Worm (Caenorhabditis elegans) whole organism, L4 larva: Measurements from ENCODE around the gene clec-68.
"Not testable (repeated sequence)": the region's sequence is repeated elsewhere in the genome, so short reads cannot be mapped to it uniquely, and the experiment has no call there.

Source experiments
- F37D6.2 ChIP-seq: sonication (generic microtip); optimal IDR thresholded peaks from 2 replicates; lab custom pipeline; 2016; ENCODE audit warnings: mild to moderate bottlenecking, missing genetic modification characterization, missing compliant biosample characterization
- F49E8.2 ChIP-seq: sonication (generic microtip); optimal IDR thresholded peaks from 2 replicates; lab custom pipeline; 2016; ENCODE audit warnings: missing compliant biosample characterization, mild to moderate bottlenecking, missing genetic modification characterization, borderline replicate concordance
- T20F7.1 ChIP-seq: fragments of 200-800 bp; sonication (Bioruptor generic); optimal IDR thresholded peaks from 2 replicates; lab custom pipeline; 2018; ENCODE audit warnings: mild to moderate bottlenecking, missing genetic modification characterization, missing compliant biosample characterization
- T26A8.4 ChIP-seq: fragments of 200-800 bp; sonication (Bioruptor generic); IDR thresholded peaks from 2 replicates; pipeline ENCODE4 v1.3.6; 2022; ENCODE audit warnings: missing genetic modification characterization, missing compliant biosample characterization
- Y48G9A.11 ChIP-seq: fragments of 200-800 bp; sonication (Bioruptor generic); IDR thresholded peaks from 2 replicates; pipeline ENCODE4 v1.3.6; 2022; ENCODE audit warnings: missing genetic modification reagents, missing genetic modification characterization, missing compliant biosample characterization
- ZK337.2 ChIP-seq: fragments of 200-800 bp; sonication (Bioruptor generic); IDR thresholded peaks from 2 replicates; pipeline ENCODE4 v1.3.6; 2022; ENCODE audit warnings: missing genetic modification reagents, missing genetic modification characterization, missing compliant biosample characterization
- arid-1 ChIP-seq: fragments of 200-800 bp; sonication (Bioruptor generic); conservative IDR thresholded peaks from 2 replicates; pipeline ENCODE4 v1.3.6; 2022; ENCODE audit warnings: missing genetic modification reagents, missing genetic modification characterization, missing compliant biosample characterization
- attf-4 ChIP-seq: sonication (generic microtip); optimal IDR thresholded peaks from 3 replicates; lab custom pipeline; 2017; ENCODE audit warnings: missing biosample characterization, missing genetic modification characterization
- ceh-20 ChIP-seq: fragments of 200-800 bp; sonication (Bioruptor generic); IDR thresholded peaks from 2 replicates; pipeline ENCODE4 v1.3.6; 2022; ENCODE audit warnings: missing genetic modification reagents, missing genetic modification characterization, missing compliant biosample characterization
- ceh-28 ChIP-seq: fragments of 150-350 bp; optimal IDR thresholded peaks from 2 replicates; lab custom pipeline; 2014; ENCODE audit warnings: missing biosample characterization, missing genetic modification reagents, missing genetic modification characterization
- ceh-82 ChIP-seq: sonication (generic microtip); optimal IDR thresholded peaks from 2 replicates; lab custom pipeline; 2017; ENCODE audit warnings: missing biosample characterization, missing genetic modification characterization
- daf-12 ChIP-seq: fragments of 150-350 bp; optimal IDR thresholded peaks from 2 replicates; lab custom pipeline; 2014; ENCODE audit warnings: missing biosample characterization, missing genetic modification reagents, missing genetic modification characterization
- daf-8 ChIP-seq: fragments of 200-800 bp; sonication (Bioruptor generic); IDR thresholded peaks from 2 replicates; pipeline ENCODE4 v1.3.6; 2022; ENCODE audit warnings: missing genetic modification characterization, missing compliant biosample characterization
- dmd-8 ChIP-seq: fragments of 200-800 bp; sonication (Bioruptor generic); IDR thresholded peaks from 2 replicates; pipeline ENCODE4 v1.3.6; 2022; ENCODE audit warnings: missing genetic modification characterization, missing compliant biosample characterization
- dpl-1 ChIP-seq: fragments of 150-350 bp; optimal IDR thresholded peaks from 2 replicates; lab custom pipeline; 2014; ENCODE audit warnings: missing biosample characterization, missing genetic modification reagents, missing genetic modification characterization
- dve-1 ChIP-seq: sonication (generic microtip); optimal IDR thresholded peaks from 2 replicates; lab custom pipeline; 2017; ENCODE audit warnings: antibody characterized with exemption, mild to moderate bottlenecking, missing genetic modification characterization, missing compliant biosample characterization; ENCODE audit not compliant: insufficient read depth
- fos-1 ChIP-seq: fragments of 150-350 bp; optimal IDR thresholded peaks from 2 replicates; lab custom pipeline; 2014; ENCODE audit warnings: missing biosample characterization, missing genetic modification characterization
- gei-8 ChIP-seq: fragments of 200-800 bp; sonication (Bioruptor generic); optimal IDR thresholded peaks from 2 replicates; lab custom pipeline; 2018; ENCODE audit warnings: mild to moderate bottlenecking, missing genetic modification characterization, missing compliant biosample characterization
- mdt-29 ChIP-seq: fragments of 200-800 bp; sonication (Bioruptor generic); IDR thresholded peaks from 2 replicates; pipeline ENCODE4 v1.3.6; 2022; ENCODE audit warnings: missing genetic modification reagents, missing genetic modification characterization, missing compliant biosample characterization
- nhr-10 ChIP-seq: fragments of 150-350 bp; optimal IDR thresholded peaks from 2 replicates; lab custom pipeline; 2014; ENCODE audit warnings: missing biosample characterization, missing genetic modification characterization
- nhr-111 ChIP-seq: fragments of 200-800 bp; sonication (Bioruptor generic); optimal IDR thresholded peaks from 2 replicates; lab custom pipeline; 2018; ENCODE audit warnings: mild to moderate bottlenecking, missing genetic modification characterization, missing compliant biosample characterization
- nhr-237 ChIP-seq: sonication (generic microtip); optimal IDR thresholded peaks from 2 replicates; lab custom pipeline; 2017; ENCODE audit warnings: missing biosample characterization, missing genetic modification characterization
- nhr-25 ChIP-seq: sonication (generic microtip); optimal IDR thresholded peaks from 2 replicates; lab custom pipeline; 2017; ENCODE audit warnings: missing genetic modification characterization, mild to moderate bottlenecking, missing compliant biosample characterization, antibody characterized with exemption, moderate library complexity, borderline replicate concordance; ENCODE audit not compliant: insufficient read depth
- nhr-6 ChIP-seq: fragments of 150-350 bp; optimal IDR thresholded peaks from 2 replicates; lab custom pipeline; 2014; ENCODE audit warnings: missing biosample characterization, missing genetic modification characterization
- nhr-76 ChIP-seq: fragments of 150-350 bp; optimal IDR thresholded peaks from 2 replicates; lab custom pipeline; 2014; ENCODE audit warnings: missing biosample characterization, missing genetic modification characterization
- php-3 ChIP-seq: fragments of 200-800 bp; sonication (Bioruptor generic); IDR thresholded peaks from 2 replicates; pipeline ENCODE4 v1.3.6; 2022; ENCODE audit warnings: missing genetic modification reagents, missing genetic modification characterization, missing compliant biosample characterization
- pqm-1 ChIP-seq: sonication (generic microtip); optimal IDR thresholded peaks from 2 replicates; lab custom pipeline; 2017; ENCODE audit warnings: missing biosample characterization, missing genetic modification characterization
- rbr-2 ChIP-seq: sonication (generic microtip); optimal IDR thresholded peaks from 2 replicates; lab custom pipeline; 2016; ENCODE audit warnings: missing genotype, missing genetic modification characterization, missing compliant biosample characterization
- sdz-12 ChIP-seq: fragments of 200-800 bp; sonication (Bioruptor generic); optimal IDR thresholded peaks from 2 replicates; lab custom pipeline; 2018; ENCODE audit warnings: mild to moderate bottlenecking, missing genetic modification characterization, missing compliant biosample characterization
- set-16 ChIP-seq: fragments of 200-800 bp; sonication (Bioruptor generic); IDR thresholded peaks from 2 replicates; pipeline ENCODE4 v1.3.6; 2022; ENCODE audit warnings: missing genetic modification reagents, missing genetic modification characterization, missing compliant biosample characterization
- snpc-4 ChIP-seq: fragments of 150-350 bp; optimal IDR thresholded peaks from 2 replicates; lab custom pipeline; 2014; ENCODE audit warnings: missing biosample characterization, missing genetic modification characterization
- tra-1 ChIP-seq: fragments of 200-800 bp; sonication (Bioruptor generic); IDR thresholded peaks from 2 replicates; pipeline ENCODE4 v1.3.6; 2022; ENCODE audit warnings: missing genetic modification reagents, missing genetic modification characterization, missing compliant biosample characterization
- unc-130 ChIP-seq: sonication (generic microtip); optimal IDR thresholded peaks from 2 replicates; lab custom pipeline; 2016; ENCODE audit warnings: missing genetic modification reagents, missing genetic modification characterization, missing compliant biosample characterization
- unc-62 ChIP-seq, 3 experiments: fragments of 150-350 bp in 1 of 3; sonication (generic microtip); optimal IDR thresholded peaks in 2 of 3; peaks in 1 of 3; 1 replicate in 1 of 3; 2 replicates in 2 of 3; lab custom pipeline; 2014 to 2017; ENCODE audit warnings: missing biosample characterization in 3 of 3, missing genetic modification characterization in 3 of 3, missing genetic modification reagents in 3 of 3, missing genotype in 1 of 3
- vab-7 ChIP-seq: fragments of 200-800 bp; sonication (Bioruptor generic); IDR thresholded peaks from 2 replicates; pipeline ENCODE4 v1.3.6; 2022; ENCODE audit warnings: missing genetic modification reagents, missing genetic modification characterization, missing compliant biosample characterization
- zip-11 ChIP-seq: fragments of 200-800 bp; sonication (Bioruptor generic); IDR thresholded peaks from 2 replicates; pipeline ENCODE4 v1.3.6; 2022; ENCODE audit warnings: missing genetic modification characterization, missing compliant biosample characterization

Gene clec-68

ce11 chrIV:3909114-3909513, 17.1 kb upstream of the clec-68 start, which contains the start of gene F56D6.13:
Gene F56D6.13 (plus strand): TSS chrIV:3909414.
- TF ChIP-seq pqm-1 (tag; lab: Kevin White, UChicago) (no peak), Y48G9A.11 (GFP tag; lab: Robert Waterston, UW) (no peak), dmd-8 (GFP tag; lab: Robert Waterston, UW) (no peak), zip-11 (GFP tag; lab: Robert Waterston, UW) (no peak), daf-8 (GFP tag; lab: Robert Waterston, UW) (no peak), nhr-10 (no peak), F37D6.2 (no peak), nhr-25 (tag; lab: Kevin White, UChicago) (no peak), gei-8 (GFP tag; lab: Kevin White, UChicago) (no peak), attf-4 (tag; lab: Kevin White, UChicago) (no peak), nhr-6 (tag; lab: Kevin White, UChicago) (no peak), unc-130 (GFP tag; lab: Kevin White, UChicago) (no peak), daf-12 (no peak), nhr-237 (tag; lab: Kevin White, UChicago) (no peak)

DNA sequence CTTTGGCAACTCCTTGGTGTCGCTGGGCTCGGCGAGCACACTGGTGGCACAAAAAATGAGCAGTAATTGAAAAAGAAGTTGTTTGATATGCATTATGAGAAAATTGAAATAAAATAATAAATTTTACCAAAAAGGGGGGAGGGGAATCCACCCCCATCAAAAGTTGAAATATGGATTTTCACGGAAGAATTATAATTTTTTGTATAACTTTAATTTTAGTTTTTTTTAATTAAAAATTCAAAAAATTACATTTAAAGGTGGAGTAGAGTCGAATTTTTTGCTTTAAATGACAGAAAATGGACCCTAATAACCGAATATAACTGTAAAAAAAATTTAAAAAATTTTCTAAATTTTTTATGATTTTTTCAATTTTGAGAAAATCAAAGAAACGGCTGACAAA, 14.4 kb upstream of the clec-68 start, which contains the start of gene F56D6.18:
TSS of gene F56D6.18 (minus strand) at position 101 of the 400 bp plus-strand sequence.
- not testable (repeated sequence) for TF ChIP-seq dve-1 (tag; lab: Kevin White, UChicago); rbr-2 (tag; lab: Kevin White, UChicago); ceh-20 (GFP tag; lab: Robert Waterston, UW)

DNA sequence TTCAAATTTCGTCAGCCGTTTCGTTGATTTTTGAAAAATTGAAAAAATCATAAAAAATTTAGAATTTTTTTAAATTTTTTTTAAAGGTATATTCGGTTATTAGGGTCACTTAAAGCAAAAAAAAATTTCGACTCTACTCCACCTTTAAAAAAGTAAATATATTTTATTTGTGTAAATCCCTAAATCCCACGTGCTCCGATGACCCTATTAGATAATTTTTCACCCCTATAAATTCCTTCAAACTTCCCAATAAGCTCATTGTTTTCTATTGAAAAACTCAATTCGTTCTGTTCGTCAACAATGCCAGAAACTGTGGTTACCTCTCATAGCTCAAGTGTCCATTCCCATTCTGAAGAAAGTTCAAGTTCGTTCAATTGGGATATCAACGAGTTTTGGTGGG, 13.6 kb upstream of the clec-68 start, which contains the start of gene F56D6.20:
TSS of gene F56D6.20 (plus strand) at position 301 of the 400 bp plus-strand sequence.
- no peak for TF ChIP-seq php-3 (GFP tag; lab: Robert Waterston, UW)
- TF ChIP-seq nhr-10: no peak
- TF ChIP-seq F49E8.2 (tag; lab: Kevin White, UChicago): no peak
- no peak for TF ChIP-seq T26A8.4 (GFP tag; lab: Robert Waterston, UW)
- no peak for TF ChIP-seq nhr-111 (GFP tag; lab: Kevin White, UChicago)
- TF ChIP-seq vab-7 (GFP tag; lab: Robert Waterston, UW): no peak
- TF ChIP-seq unc-62 (GFP tag; optimal IDR thresholded peaks at IDR 0.05 in 1 of 2; lab: Kevin White, UChicago): no peak
- TF ChIP-seq unc-62 (tag; optimal IDR thresholded peaks at IDR 0.05; lab: Kevin White, UChicago): no peak
- TF ChIP-seq nhr-76 (tag; lab: Kevin White, UChicago): no peak
- TF ChIP-seq, all 104 proteins: peak for 0

- TF ChIP-seq nhr-6 (tag; lab: Kevin White, UChicago): no peak
- no peak for TF ChIP-seq ceh-82 (tag; lab: Kevin White, UChicago)
- no peak for TF ChIP-seq dpl-1 (GFP tag; lab: Kevin White, UChicago)
- TF ChIP-seq arid-1 (GFP tag; lab: Robert Waterston, UW): no peak
- no peak for TF ChIP-seq T26A8.4 (GFP tag; lab: Robert Waterston, UW)
- TF ChIP-seq ZK337.2: no peak
- TF ChIP-seq tra-1 (GFP tag; lab: Robert Waterston, UW): no peak
- TF ChIP-seq F37D6.2: no peak
- TF ChIP-seq sdz-12 (GFP tag; lab: Kevin White, UChicago): no peak
- TF ChIP-seq fos-1 (tag; lab: Kevin White, UChicago): no peak
- TF ChIP-seq set-16: no peak
- no peak for TF ChIP-seq T20F7.1
- no peak for TF ChIP-seq snpc-4 (tag; lab: Kevin White, UChicago)
- TF ChIP-seq ceh-28 (tag; lab: Kevin White, UChicago): no peak
- no peak for TF ChIP-seq php-3 (GFP tag; lab: Robert Waterston, UW)
- no peak for TF ChIP-seq mdt-29
- no peak for TF ChIP-seq dmd-8 (GFP tag; lab: Robert Waterston, UW)
- TF ChIP-seq Y48G9A.11 (GFP tag; lab: Robert Waterston, UW): no peak
These were observed 11.8 kb upstream of the clec-68 start, which contains the start of gene F56D6.19 for ce11 chrIV:3914462-3914861. Gene F56D6.19 (plus strand): TSS chrIV:3914762.
